Worm (Caenorhabditis elegans) whole organism, L3 larva: Measurements from ENCODE around the gene Y94H6A.5.
A peak's percentile ranks its signal among the peaks of the same experiment; 100 is the strongest.

ENCODE experiments used
- aly-2 ChIP-seq: fragments of 150-350 bp; optimal IDR thresholded peaks from 2 replicates; lab custom pipeline; 2014; ENCODE audit warnings: missing biosample characterization, missing genetic modification characterization
- ama-1 ChIP-seq: fragments of 150-350 bp; optimal IDR thresholded peaks from 2 replicates; lab custom pipeline; 2018
- ceh-16 ChIP-seq: sonication (generic microtip); optimal IDR thresholded peaks from 2 replicates; lab custom pipeline; 2017; ENCODE audit warnings: missing biosample characterization, missing genetic modification characterization
- ceh-28 ChIP-seq: fragments of 150-350 bp; optimal IDR thresholded peaks from 2 replicates; lab custom pipeline; 2014; ENCODE audit warnings: missing biosample characterization, missing genetic modification reagents, missing genetic modification characterization
- ceh-82 ChIP-seq: fragments of 150-350 bp; optimal IDR thresholded peaks from 2 replicates; lab custom pipeline; 2014; ENCODE audit warnings: missing biosample characterization, missing genetic modification characterization
- ceh-9 ChIP-seq: sonication (generic microtip); optimal IDR thresholded peaks from 2 replicates; lab custom pipeline; 2018; ENCODE audit warnings: missing biosample characterization, missing genetic modification characterization
- egl-27 ChIP-seq: sonication (generic microtip); optimal IDR thresholded peaks from 4 replicates; lab custom pipeline; 2017; ENCODE audit warnings: missing biosample characterization, missing genetic modification reagents, missing genetic modification characterization
- egl-5 ChIP-seq: fragments of 150-350 bp; optimal IDR thresholded peaks from 2 replicates; lab custom pipeline; 2017; ENCODE audit warnings: missing biosample characterization, missing genetic modification reagents, missing genetic modification characterization, inconsistent platforms
- elt-1 ChIP-seq: fragments of 150-350 bp; optimal IDR thresholded peaks from 2 replicates; lab custom pipeline; 2014; ENCODE audit warnings: missing biosample characterization, missing genetic modification characterization
- elt-2 ChIP-seq: sonication (generic microtip); optimal IDR thresholded peaks from 2 replicates; lab custom pipeline; 2016; ENCODE audit warnings: missing genetic modification reagents, mild to moderate bottlenecking, missing genetic modification characterization, missing compliant biosample characterization
- elt-3 ChIP-seq, 3 experiments: fragments of 150-350 bp in 1 of 3; sonication (generic microtip) in 2 of 3; optimal IDR thresholded peaks; 2 replicates in 2 of 3; 4 replicates in 1 of 3; lab custom pipeline; 2014 to 2017; ENCODE audit warnings: missing biosample characterization in 3 of 3, missing genetic modification characterization in 3 of 3
- eor-1 ChIP-seq, 2 experiments: fragments of 150-350 bp; optimal IDR thresholded peaks; 2 replicates each; lab custom pipeline; 2014 to 2018; ENCODE audit warnings: missing biosample characterization in 2 of 2, missing genetic modification characterization in 2 of 2
- fkh-10 ChIP-seq: sonication (generic microtip); optimal IDR thresholded peaks from 2 replicates; lab custom pipeline; 2017; ENCODE audit warnings: missing biosample characterization, missing genetic modification reagents, missing genetic modification characterization
- fkh-2 ChIP-seq: fragments of 150-350 bp; optimal IDR thresholded peaks from 2 replicates; lab custom pipeline; 2014; ENCODE audit warnings: missing biosample characterization, missing genetic modification reagents, missing genetic modification characterization
- hmg-11 ChIP-seq: sonication (generic microtip); optimal IDR thresholded peaks from 2 replicates; lab custom pipeline; 2016; ENCODE audit warnings: missing genetic modification characterization, missing compliant biosample characterization
- jun-1 ChIP-seq: fragments of 150-350 bp; optimal IDR thresholded peaks from 2 replicates; lab custom pipeline; 2014; ENCODE audit warnings: missing biosample characterization, missing genetic modification reagents, missing genetic modification characterization
- lin-15B ChIP-seq: fragments of 150-350 bp; optimal IDR thresholded peaks from 2 replicates; lab custom pipeline; 2014; ENCODE audit warnings: missing biosample characterization, missing genetic modification characterization
- lin-39 ChIP-seq: fragments of 150-350 bp; optimal IDR thresholded peaks from 2 replicates; lab custom pipeline; 2018; ENCODE audit warnings: missing biosample characterization, missing genetic modification reagents, missing genetic modification characterization
- lsy-12 ChIP-seq: sonication (generic microtip); optimal IDR thresholded peaks from 2 replicates; lab custom pipeline; 2016; ENCODE audit warnings: mild to moderate bottlenecking, missing genetic modification characterization, missing compliant biosample characterization
- mdl-1 ChIP-seq: fragments of 150-350 bp; optimal IDR thresholded peaks from 2 replicates; lab custom pipeline; 2014; ENCODE audit warnings: missing biosample characterization, missing genetic modification characterization
- mml-1 ChIP-seq: fragments of 150-350 bp; sonication (generic microtip); optimal IDR thresholded peaks from 3 replicates; lab custom pipeline; 2014; ENCODE audit warnings: missing biosample characterization, missing genetic modification characterization
- nfya-1 ChIP-seq: sonication (generic microtip); optimal IDR thresholded peaks from 2 replicates; lab custom pipeline; 2017; ENCODE audit warnings: missing genetic modification characterization, mild to moderate bottlenecking, missing compliant biosample characterization, antibody characterized with exemption, moderate library complexity; ENCODE audit not compliant: insufficient read depth
- nhr-11 ChIP-seq: fragments of 150-350 bp; optimal IDR thresholded peaks from 2 replicates; lab custom pipeline; 2014; ENCODE audit warnings: missing biosample characterization, missing genetic modification characterization
- nhr-12 ChIP-seq: fragments of 150-350 bp; optimal IDR thresholded peaks from 2 replicates; lab custom pipeline; 2014; ENCODE audit warnings: missing biosample characterization, missing genetic modification characterization
- nhr-23 ChIP-seq: fragments of 150-350 bp; optimal IDR thresholded peaks from 2 replicates; lab custom pipeline; 2014; ENCODE audit warnings: missing biosample characterization, missing genetic modification reagents, missing genetic modification characterization
- nhr-237 ChIP-seq: fragments of 150-350 bp; optimal IDR thresholded peaks from 2 replicates; lab custom pipeline; 2014; ENCODE audit warnings: missing biosample characterization, missing genetic modification characterization
- nhr-25 ChIP-seq: sonication (generic microtip); optimal IDR thresholded peaks from 2 replicates; lab custom pipeline; 2017; ENCODE audit warnings: missing biosample characterization, missing genetic modification characterization
- nhr-28 ChIP-seq: fragments of 150-350 bp; optimal IDR thresholded peaks from 2 replicates; lab custom pipeline; 2014; ENCODE audit warnings: missing biosample characterization, missing genetic modification characterization
- nhr-43 ChIP-seq: sonication (generic microtip); optimal IDR thresholded peaks from 2 replicates; lab custom pipeline; 2016; ENCODE audit warnings: mild to moderate bottlenecking, missing genetic modification characterization, missing compliant biosample characterization; ENCODE audit not compliant: poor library complexity, severe bottlenecking
- nhr-67 ChIP-seq: fragments of 150-350 bp; optimal IDR thresholded peaks from 2 replicates; lab custom pipeline; 2014; ENCODE audit warnings: missing biosample characterization, missing genetic modification characterization
- pha-4 ChIP-seq: fragments of 150-350 bp; optimal IDR thresholded peaks from 2 replicates; lab custom pipeline; 2014; ENCODE audit warnings: missing biosample characterization, missing genetic modification reagents, missing genetic modification characterization
- pqm-1 ChIP-seq: fragments of 150-350 bp; optimal IDR thresholded peaks from 2 replicates; lab custom pipeline; 2017; ENCODE audit warnings: missing biosample characterization, missing genetic modification characterization, inconsistent platforms
- sea-2 ChIP-seq: fragments of 150-350 bp; sonication (generic microtip); optimal IDR thresholded peaks from 4 replicates; lab custom pipeline; 2014; ENCODE audit warnings: missing biosample characterization, missing genetic modification reagents, missing genetic modification characterization
- skn-1 ChIP-seq: fragments of 150-350 bp; optimal IDR thresholded peaks from 2 replicates; lab custom pipeline; 2014; ENCODE audit warnings: missing biosample characterization, missing genetic modification characterization
- tbx-2 ChIP-seq: sonication (generic microtip); optimal IDR thresholded peaks from 2 replicates; lab custom pipeline; 2016; ENCODE audit warnings: mild to moderate bottlenecking, missing genetic modification characterization, missing compliant biosample characterization
- unc-62 ChIP-seq: fragments of 150-350 bp; sonication (generic microtip); optimal IDR thresholded peaks from 4 replicates; lab custom pipeline; 2014; ENCODE audit warnings: missing biosample characterization, missing genetic modification reagents, missing genetic modification characterization
- zag-1 ChIP-seq: fragments of 150-350 bp; optimal IDR thresholded peaks from 2 replicates; lab custom pipeline; 2014; ENCODE audit warnings: missing biosample characterization, missing genetic modification characterization
- ztf-11 ChIP-seq: fragments of 150-350 bp; optimal IDR thresholded peaks from 2 replicates; lab custom pipeline; 2014; ENCODE audit warnings: missing biosample characterization, missing genetic modification characterization
- ztf-4 ChIP-seq: fragments of 150-350 bp; optimal IDR thresholded peaks from 2 replicates; lab custom pipeline; 2014; ENCODE audit warnings: missing biosample characterization, missing genetic modification characterization

Gene Y94H6A.5

ce11 chrIV:2703927-2704401, at the start of gene Y94H6A.5:
TSS of gene Y94H6A.5 (minus strand) at chrIV:2703977.
- TF ChIP-seq tbx-2 (tag; lab: Kevin White, UChicago) (no peak), nhr-237 (tag; lab: Kevin White, UChicago) (no peak), pqm-1 (tag; lab: Kevin White, UChicago) (peak; percentile 25), mml-1 (tag; lab: Kevin White, UChicago) (no peak), lsy-12 (tag; lab: Kevin White, UChicago) (no peak), nhr-28 (tag; lab: Kevin White, UChicago) (no peak), ceh-9 (tag; lab: Kevin White, UChicago) (no peak), egl-5 (peak; percentile 3), lin-15B (tag; lab: Kevin White, UChicago) (peak; percentile 60), ceh-16 (tag; lab: Kevin White, UChicago) (no peak), elt-3 (tag; optimal IDR thresholded peaks at IDR 0.05; lab: Kevin White, UChicago) (no peak), hmg-11 (peak; percentile 72), jun-1 (tag; lab: Kevin White, UChicago) (peak; percentile 2), unc-62 (GFP tag; lab: Kevin White, UChicago) (no peak), nfya-1 (tag; lab: Kevin White, UChicago) (peak; percentile 72), ceh-28 (tag; lab: Kevin White, UChicago) (peak; percentile 50), skn-1 (tag; lab: Kevin White, UChicago) (no peak), ztf-4 (tag; lab: Kevin White, UChicago) (no peak), nhr-23 (peak; percentile 30), nhr-11 (tag; lab: Kevin White, UChicago) (no peak), fkh-2 (tag; lab: Kevin White, UChicago) (no peak), egl-27 (tag; lab: Kevin White, UChicago) (no peak), ama-1 (peak; percentile 86), zag-1 (no peak), elt-2 (peak; percentile 38), fkh-10 (no peak), nhr-25 (tag; lab: Kevin White, UChicago) (peak; percentile 6), eor-1 (tag; optimal IDR thresholded peaks at IDR 0.05; lab: Kevin White, UChicago) (no peak), pha-4 (tag; lab: Kevin White, UChicago) (peak; percentile 66), aly-2 (tag; lab: Kevin White, UChicago) (no peak), ztf-11 (tag; lab: Kevin White, UChicago) (no peak), nhr-43 (tag; lab: Kevin White, UChicago) (no peak), elt-1 (tag; lab: Kevin White, UChicago) (no peak)
- TF ChIP-seq, all 47 proteins: peak for 12

ce11 chrIV:2753541-2753940, 49.8 kb upstream of the Y94H6A.5 start:
- TF ChIP-seq nhr-67 = no peak
- TF ChIP-seq ceh-28 (tag; lab: Kevin White, UChicago) = no peak
- no peak for TF ChIP-seq sea-2
- no peak for TF ChIP-seq nhr-12 (tag; lab: Kevin White, UChicago)
- TF ChIP-seq nhr-25 (tag; lab: Kevin White, UChicago) = no peak

ce11 chrIV:2751568-2751967, 47.8 kb upstream of the Y94H6A.5 start, which contains the start of gene Y54G2A.41:
TSS of gene Y54G2A.41 (plus strand) at chrIV:2751868.
- TF ChIP-seq ceh-82 (tag; lab: Kevin White, UChicago) (no peak), elt-3 (tag; optimal IDR thresholded peaks at IDR 0.05; lab: Kevin White, UChicago) (no peak), sea-2 (no peak), egl-5 (no peak), ceh-28 (tag; lab: Kevin White, UChicago) (no peak), nhr-25 (tag; lab: Kevin White, UChicago) (no peak), pha-4 (tag; lab: Kevin White, UChicago) (no peak), lsy-12 (tag; lab: Kevin White, UChicago) (no peak), mdl-1 (no peak), jun-1 (tag; lab: Kevin White, UChicago) (no peak), lin-39 (no peak), nhr-28 (tag; lab: Kevin White, UChicago) (no peak), nfya-1 (tag; lab: Kevin White, UChicago) (no peak), ztf-11 (tag; lab: Kevin White, UChicago) (no peak)
